Fruit fly (Drosophila melanogaster) whole organism, adult: ENCODE measurements around the gene CG44005.

Experiments used
- CG11617 ChIP-seq: fragments of 200-800 bp; sonication (Bioruptor generic); optimal IDR thresholded peaks from 2 replicates; lab custom pipeline; 2017; ENCODE audit warnings: mild to moderate bottlenecking, missing biosample characterization, missing genetic modification reagents, missing genetic modification characterization
- pad ChIP-seq: fragments of 200-800 bp; sonication (Bioruptor generic); optimal IDR thresholded peaks from 3 replicates; lab custom pipeline; 2017; ENCODE audit warnings: missing biosample characterization, missing genetic modification characterization, mild to moderate bottlenecking, moderate library complexity, missing genetic modification reagents

DNA sequence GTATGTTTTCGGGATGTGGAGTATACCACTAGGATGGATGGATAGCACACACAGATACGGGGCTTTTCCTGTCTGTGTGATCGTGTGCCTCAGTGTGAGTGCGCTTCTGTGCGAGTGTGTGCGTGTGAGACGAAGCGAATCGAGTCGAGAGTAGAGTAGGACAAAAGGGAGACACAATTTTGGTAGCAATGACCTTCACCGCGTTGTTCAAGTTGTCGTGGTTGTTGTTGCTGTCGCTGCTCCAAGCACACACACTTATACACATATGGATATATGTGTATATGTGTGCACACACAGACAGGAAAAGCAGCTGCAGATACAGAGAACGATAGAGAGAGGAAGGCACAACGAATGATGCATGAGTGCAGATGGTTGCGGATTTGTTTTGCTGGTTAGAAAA lies 7.2 kb upstream of the CG44005 start:
- no peak for TF ChIP-seq CG11617 (GFP tag; lab: Kevin White, UChicago)
- no peak for TF ChIP-seq pad (GFP tag; lab: Kevin White, UChicago)
